Fruit fly (Drosophila melanogaster) whole organism, embryonic: Measurements from ENCODE around the gene Unr.

Source experiments
- Aef1 ChIP-seq: fragments of 200-800 bp; sonication (Bioruptor generic); IDR thresholded peaks from 3 replicates; pipeline ENCODE4 v1.3.6; 2022; ENCODE audit warnings: missing biosample characterization, missing genetic modification characterization
- Atf-2 ChIP-seq: fragments of 200-800 bp; sonication (Bioruptor generic); optimal IDR thresholded peaks from 2 replicates; lab custom pipeline; 2016; ENCODE audit warnings: missing biosample characterization, missing genetic modification characterization
- Bdp1 ChIP-seq: fragments of 200-800 bp; sonication (Bioruptor generic); optimal IDR thresholded peaks from 3 replicates; lab custom pipeline; 2016; ENCODE audit warnings: missing biosample characterization, missing genetic modification characterization
- CG1024 ChIP-seq: fragments of 200-800 bp; sonication (Bioruptor generic); IDR thresholded peaks from 2 replicates; pipeline ENCODE4 v1.3.6; 2022; ENCODE audit warnings: missing biosample characterization, missing genetic modification characterization
- CG10654 ChIP-seq: fragments of 200-800 bp; sonication (Bioruptor generic); optimal IDR thresholded peaks from 2 replicates; lab custom pipeline; 2016; ENCODE audit warnings: missing biosample characterization, missing genetic modification characterization
- CG12391 ChIP-seq: fragments of 200-800 bp; sonication (Bioruptor generic); optimal IDR thresholded peaks from 3 replicates; lab custom pipeline; 2018; ENCODE audit warnings: missing biosample characterization, mild to moderate bottlenecking, missing genetic modification characterization, moderate library complexity
- CG1603 ChIP-seq: fragments of 200-800 bp; sonication (Bioruptor generic); optimal IDR thresholded peaks from 2 replicates; lab custom pipeline; 2019; ENCODE audit warnings: missing biosample characterization, mild to moderate bottlenecking, missing genetic modification characterization, moderate library complexity
- CG16815 ChIP-seq: fragments of 200-800 bp; sonication (Bioruptor generic); optimal IDR thresholded peaks from 3 replicates; lab custom pipeline; 2017; ENCODE audit warnings: missing biosample characterization, mild to moderate bottlenecking, missing genetic modification characterization
- CG18764 ChIP-seq: fragments of 200-800 bp; sonication (Bioruptor generic); optimal IDR thresholded peaks from 3 replicates; lab custom pipeline; 2016; ENCODE audit warnings: missing biosample characterization, missing genetic modification characterization
- CG2875 ChIP-seq: fragments of 200-800 bp; sonication (Bioruptor generic); optimal IDR thresholded peaks from 2 replicates; lab custom pipeline; 2017; ENCODE audit warnings: missing biosample characterization, mild to moderate bottlenecking, missing genetic modification characterization, missing genetic modification reagents
- CG2889 ChIP-seq: fragments of 200-800 bp; sonication (Bioruptor generic); IDR thresholded peaks from 3 replicates; pipeline ENCODE4 v1.3.6; 2022; ENCODE audit warnings: missing biosample characterization, missing genetic modification characterization
- CG30403 ChIP-seq: fragments of 200-800 bp; sonication (Bioruptor generic); optimal IDR thresholded peaks from 3 replicates; lab custom pipeline; 2016; ENCODE audit warnings: missing biosample characterization, missing genetic modification characterization
- CG34224 ChIP-seq: fragments of 200-800 bp; sonication (Bioruptor generic); IDR thresholded peaks from 3 replicates; pipeline ENCODE4 v1.3.6; 2022; ENCODE audit warnings: missing biosample characterization, missing genetic modification characterization; ENCODE audit not compliant: partially characterized antibody
- CG4707 ChIP-seq: fragments of 200-800 bp; sonication (Bioruptor generic); optimal IDR thresholded peaks from 2 replicates; lab custom pipeline; 2018; ENCODE audit warnings: missing biosample characterization, mild to moderate bottlenecking, missing genetic modification characterization, moderate library complexity
- CG6813 ChIP-seq: fragments of 200-800 bp; sonication (Bioruptor generic); optimal IDR thresholded peaks from 2 replicates; lab custom pipeline; 2017; ENCODE audit warnings: missing biosample characterization, missing genetic modification characterization, mild to moderate bottlenecking, moderate library complexity, missing genetic modification reagents
- CG8089 ChIP-seq: fragments of 200-800 bp; sonication (Bioruptor generic); optimal IDR thresholded peaks from 3 replicates; lab custom pipeline; 2016; ENCODE audit warnings: missing biosample characterization, missing genetic modification characterization
- CG8359 ChIP-seq: fragments of 200-800 bp; sonication (Bioruptor generic); optimal IDR thresholded peaks from 2 replicates; lab custom pipeline; 2017; ENCODE audit warnings: missing biosample characterization, mild to moderate bottlenecking, missing genetic modification characterization, borderline replicate concordance
- Camta ChIP-seq: fragments of 200-800 bp; sonication (Bioruptor generic); optimal IDR thresholded peaks from 2 replicates; lab custom pipeline; 2016; ENCODE audit warnings: missing biosample characterization, missing genetic modification characterization
- Chrac-16 ChIP-seq: fragments of 200-800 bp; sonication (Bioruptor generic); optimal IDR thresholded peaks from 3 replicates; lab custom pipeline; 2016; ENCODE audit warnings: missing biosample characterization, missing genetic modification characterization
- CoRest ChIP-seq: fragments of 200-800 bp; sonication (Bioruptor generic); optimal IDR thresholded peaks from 3 replicates; lab custom pipeline; 2018; ENCODE audit warnings: missing biosample characterization, mild to moderate bottlenecking, missing genetic modification characterization, moderate library complexity
- Dad ChIP-seq: fragments of 200-800 bp; sonication (Bioruptor generic); optimal IDR thresholded peaks from 3 replicates; lab custom pipeline; 2016; ENCODE audit warnings: missing biosample characterization, missing genetic modification characterization
- Dref ChIP-seq: fragments of 200-800 bp; sonication (Bioruptor generic); IDR thresholded peaks from 2 replicates; pipeline ENCODE4 v1.3.6; 2022; ENCODE audit warnings: missing biosample characterization, missing genetic modification characterization
- Elba2 ChIP-seq: fragments of 200-800 bp; sonication (Bioruptor generic); optimal IDR thresholded peaks from 3 replicates; lab custom pipeline; 2016; ENCODE audit warnings: missing biosample characterization, missing genetic modification characterization
- Fer3 ChIP-seq: fragments of 200-800 bp; sonication (Bioruptor generic); optimal IDR thresholded peaks from 2 replicates; lab custom pipeline; 2018; ENCODE audit warnings: missing biosample characterization, mild to moderate bottlenecking, missing genetic modification characterization, moderate library complexity
- Gsc ChIP-seq: fragments of 200-800 bp; sonication (Bioruptor generic); IDR thresholded peaks from 2 replicates; pipeline ENCODE4 v1.3.6; 2022; ENCODE audit warnings: missing biosample characterization, missing genetic modification characterization
- HLH4C ChIP-seq: fragments of 200-800 bp; sonication (Bioruptor generic); IDR thresholded peaks from 3 replicates; pipeline ENCODE4 v1.3.6; 2022; ENCODE audit warnings: missing biosample characterization, missing genetic modification characterization; ENCODE audit not compliant: partially characterized antibody
- Hr39 ChIP-seq: fragments of >200 bp; optimal IDR thresholded peaks from 2 replicates; lab custom pipeline; 2017
- MESR4 ChIP-seq: fragments of 200-800 bp; sonication (Bioruptor generic); optimal IDR thresholded peaks from 2 replicates; lab custom pipeline; 2018; ENCODE audit warnings: missing biosample characterization, mild to moderate bottlenecking, missing genetic modification characterization, moderate library complexity
- Mes4 ChIP-seq: fragments of 200-800 bp; sonication (Bioruptor generic); optimal IDR thresholded peaks from 2 replicates; lab custom pipeline; 2016; ENCODE audit warnings: missing biosample characterization, missing genetic modification characterization
- Opbp ChIP-seq: fragments of 200-800 bp; sonication (Bioruptor generic); IDR thresholded peaks from 3 replicates; pipeline ENCODE4 v1.3.6; 2022; ENCODE audit warnings: missing biosample characterization, missing genetic modification characterization; ENCODE audit not compliant: partially characterized antibody
- Ravus ChIP-seq: fragments of 200-800 bp; sonication (Bioruptor generic); IDR thresholded peaks from 2 replicates; pipeline ENCODE4 v1.3.6; 2022; ENCODE audit warnings: missing biosample characterization, missing genetic modification characterization
- Side ChIP-seq: fragments of 200-800 bp; sonication (Bioruptor generic); optimal IDR thresholded peaks from 2 replicates; lab custom pipeline; 2016; ENCODE audit warnings: missing biosample characterization, missing genetic modification characterization
- Tbp ChIP-seq: fragments of >200 bp; optimal IDR thresholded peaks from 2 replicates; lab custom pipeline; 2018; ENCODE audit warnings: missing biosample characterization, missing genetic modification characterization
- YL-1 ChIP-seq: fragments of 200-800 bp; sonication (Bioruptor generic); optimal IDR thresholded peaks from 3 replicates; lab custom pipeline; 2017; ENCODE audit warnings: missing biosample characterization, mild to moderate bottlenecking, missing genetic modification characterization
- abd-A ChIP-seq: fragments of 200-800 bp; sonication (Bioruptor generic); optimal IDR thresholded peaks from 3 replicates; lab custom pipeline; 2019; ENCODE audit warnings: missing biosample characterization, mild to moderate bottlenecking, missing genetic modification characterization, moderate library complexity
- chinmo ChIP-seq: fragments of 200-800 bp; sonication (Bioruptor generic); IDR thresholded peaks from 4 replicates; pipeline ENCODE4 v1.3.6; 2022; ENCODE audit warnings: missing biosample characterization, missing genetic modification characterization; ENCODE audit not compliant: partially characterized antibody
- crc ChIP-seq: fragments of 200-800 bp; sonication (Bioruptor generic); optimal IDR thresholded peaks from 2 replicates; lab custom pipeline; 2016; ENCODE audit warnings: missing biosample characterization, missing genetic modification characterization
- fd102C ChIP-seq: fragments of 200-800 bp; sonication (Bioruptor generic); optimal IDR thresholded peaks from 2 replicates; lab custom pipeline; 2018; ENCODE audit warnings: missing biosample characterization, mild to moderate bottlenecking, missing genetic modification characterization, moderate library complexity
- gsb-n ChIP-seq: fragments of 200-800 bp; sonication (Bioruptor generic); optimal IDR thresholded peaks from 3 replicates; lab custom pipeline; 2018; ENCODE audit warnings: missing biosample characterization, mild to moderate bottlenecking, missing genetic modification characterization
- hkb ChIP-seq, 2 experiments: fragments of 200-800 bp in 1 of 2; fragments of >200 bp in 1 of 2; sonication (Bioruptor generic) in 1 of 2; IDR thresholded peaks in 1 of 2; optimal IDR thresholded peaks in 1 of 2; 2 replicates each; pipeline versions ENCODE4 v1.3.6 to Lab custom; 2017 to 2022; ENCODE audit warnings: missing biosample characterization in 1 of 2, missing genetic modification characterization in 1 of 2
- kah ChIP-seq: fragments of 200-800 bp; sonication (Bioruptor generic); optimal IDR thresholded peaks from 2 replicates; lab custom pipeline; 2018; ENCODE audit warnings: missing biosample characterization, mild to moderate bottlenecking, missing genetic modification characterization
- maf-S ChIP-seq: fragments of 200-800 bp; sonication (Bioruptor generic); optimal IDR thresholded peaks from 2 replicates; lab custom pipeline; 2016; ENCODE audit warnings: missing biosample characterization, missing genetic modification characterization
- org-1 ChIP-seq: fragments of 200-800 bp; sonication (Bioruptor generic); optimal IDR thresholded peaks from 2 replicates; lab custom pipeline; 2017; ENCODE audit warnings: missing biosample characterization, missing genetic modification characterization
- peb ChIP-seq: fragments of 200-800 bp; sonication (Bioruptor generic); IDR thresholded peaks from 2 replicates; pipeline ENCODE4 v1.3.6; 2022; ENCODE audit warnings: missing biosample characterization, missing genetic modification characterization
- ro ChIP-seq: fragments of 200-800 bp; sonication (Bioruptor generic); IDR thresholded peaks from 2 replicates; pipeline ENCODE4 v1.3.6; 2022; ENCODE audit warnings: missing biosample characterization, missing genetic modification characterization
- vfl ChIP-seq: fragments of 200-800 bp; sonication (Bioruptor generic); optimal IDR thresholded peaks from 2 replicates; lab custom pipeline; 2016; ENCODE audit warnings: missing biosample characterization, missing genetic modification characterization
- vvl ChIP-seq: fragments of 200-800 bp; sonication (Bioruptor generic); IDR thresholded peaks from 2 replicates; pipeline ENCODE4 v1.3.6; 2022; ENCODE audit warnings: missing biosample characterization, missing genetic modification characterization
- zfh1 ChIP-seq: fragments of 200-800 bp; sonication (Bioruptor generic); IDR thresholded peaks from 3 replicates; pipeline ENCODE4 v1.3.6; 2022; ENCODE audit warnings: missing biosample characterization, missing genetic modification characterization

Unr gene

dm6 chr3L:8457866-8458766 is 15.9 kb upstream of the Unr start (continued):
- no peak for TF ChIP-seq hkb (optimal IDR thresholded peaks at IDR 0.05; lab: Kevin White, UChicago)
- peak; percentile 99 for TF ChIP-seq hkb (GFP tag; IDR thresholded peaks at IDR 0.05; lab: Robert Waterston, UW)
- peak; percentile 96 for TF ChIP-seq Side
- peak; percentile 92 for TF ChIP-seq Bdp1
- peak; percentile 98 for TF ChIP-seq Chrac-16 (GFP tag; lab: Kevin White, UChicago)
- TF ChIP-seq CG8359 (GFP tag; lab: Kevin White, UChicago): peak; percentile 95
- no peak for TF ChIP-seq Dref (GFP tag; lab: Robert Waterston, UW)
- peak; percentile 96 for TF ChIP-seq maf-S (GFP tag; lab: Kevin White, UChicago)
- TF ChIP-seq CG1603 (tag; lab: Kevin White, UChicago): peak; percentile 96
- peak; percentile 97 for TF ChIP-seq YL-1 (GFP tag; lab: Kevin White, UChicago)
- TF ChIP-seq CG18764: peak; percentile 97
- TF ChIP-seq chinmo (GFP tag; lab: Robert Waterston, UW): 0 out of 4 replicates have a peak, but pooled peaks have one; percentile 59
- TF ChIP-seq Gsc: peak; percentile 94; the same call in 1 of the 2 replicates
- peak; percentile 99 for TF ChIP-seq zfh1 (GFP tag; lab: Robert Waterston, UW)
- peak; percentile 97 for TF ChIP-seq Atf-2 (GFP tag; lab: Kevin White, UChicago)
- TF ChIP-seq HLH4C (GFP tag; lab: Robert Waterston, UW): no peak
- TF ChIP-seq CG4707 (GFP tag; lab: Kevin White, UChicago): peak; percentile 96
- peak; percentile 99 for TF ChIP-seq CoRest (tag; lab: Kevin White, UChicago)
- TF ChIP-seq CG16815 (GFP tag; lab: Kevin White, UChicago): peak; percentile 97
- TF ChIP-seq vvl: peak; percentile 99
- peak; percentile 97 for TF ChIP-seq peb
- TF ChIP-seq CG2889: peak; percentile 95
- peak; percentile 96 for TF ChIP-seq CG6813
- TF ChIP-seq Dad (GFP tag; lab: Kevin White, UChicago): peak; percentile 97
- peak; percentile 95 for TF ChIP-seq Aef1
- peak; percentile 95 for TF ChIP-seq CG1024
- peak; percentile 98 for TF ChIP-seq Camta (GFP tag; lab: Kevin White, UChicago)
- TF ChIP-seq Ravus (GFP tag; lab: Robert Waterston, UW): peak; percentile 93
- TF ChIP-seq MESR4: peak; percentile 74
- TF ChIP-seq Mes4 (GFP tag; lab: Kevin White, UChicago): peak; percentile 98
- TF ChIP-seq Fer3 (tag; lab: Kevin White, UChicago): peak; percentile 98
- peak; percentile 96 for TF ChIP-seq CG8089 (GFP tag; lab: Kevin White, UChicago)
- TF ChIP-seq org-1: peak; percentile 98
- peak; percentile 96 for TF ChIP-seq kah (GFP tag; lab: Kevin White, UChicago)
- TF ChIP-seq Hr39 (lab: Kevin White, UChicago): no peak
- no peak for TF ChIP-seq Tbp (GFP tag; lab: Kevin White, UChicago)
- peak; percentile 88 for TF ChIP-seq fd102C (GFP tag; lab: Kevin White, UChicago)
- peak; percentile 99 for TF ChIP-seq CG30403 (GFP tag; lab: Kevin White, UChicago)
- peak; percentile 94 for TF ChIP-seq ro (GFP tag; lab: Robert Waterston, UW)
- peak; percentile 100 for TF ChIP-seq gsb-n
- TF ChIP-seq CG12391 (tag; lab: Kevin White, UChicago): peak; percentile 99
- peak; percentile 71 for TF ChIP-seq Elba2
- TF ChIP-seq Opbp (GFP tag; lab: Robert Waterston, UW): peak; percentile 56; the same call in 2 of the 3 replicates
- peak; percentile 52; the same call in 2 of the 3 replicates for TF ChIP-seq CG34224 (GFP tag; lab: Robert Waterston, UW)
- peak; percentile 95 for TF ChIP-seq vfl
- peak; percentile 99 for TF ChIP-seq CG2875 (GFP tag; lab: Kevin White, UChicago)
- peak; percentile 98 for TF ChIP-seq CG10654 (GFP tag; lab: Kevin White, UChicago)
- TF ChIP-seq crc (GFP tag; lab: Kevin White, UChicago): peak; percentile 97
- peak; percentile 91 for TF ChIP-seq abd-A (tag; lab: Kevin White, UChicago)
